Fruit fly (Drosophila melanogaster) whole organism, embryonic: ENCODE measurements around the gene COX7AL.
A peak's percentile ranks its signal among the peaks of the same experiment; 100 is the strongest.

Experiments used
- CG10267 ChIP-seq: fragments of 200-800 bp; sonication (Bioruptor generic); optimal IDR thresholded peaks from 2 replicates; lab custom pipeline; 2018; ENCODE audit warnings: missing biosample characterization, mild to moderate bottlenecking, missing genetic modification characterization, moderate library complexity
- CG11456 ChIP-seq: fragments of 200-800 bp; sonication (Bioruptor generic); IDR thresholded peaks from 3 replicates; pipeline ENCODE4 v1.3.6; 2022; ENCODE audit warnings: missing biosample characterization, missing genetic modification characterization
- CG11504 ChIP-seq: fragments of 200-800 bp; sonication (Bioruptor generic); optimal IDR thresholded peaks from 3 replicates; lab custom pipeline; 2019; ENCODE audit warnings: missing biosample characterization, mild to moderate bottlenecking, missing genetic modification characterization, moderate library complexity
- CG12236 ChIP-seq: fragments of 200-800 bp; sonication (Bioruptor generic); optimal IDR thresholded peaks from 2 replicates; lab custom pipeline; 2016; ENCODE audit warnings: missing biosample characterization, missing genetic modification characterization
- CG14441 ChIP-seq: fragments of 200-800 bp; sonication (Bioruptor generic); IDR thresholded peaks from 2 replicates; pipeline ENCODE4 v1.3.6; 2022; ENCODE audit warnings: missing biosample characterization, missing genetic modification characterization
- CG15011 ChIP-seq: fragments of 200-800 bp; sonication (Bioruptor generic); optimal IDR thresholded peaks from 3 replicates; lab custom pipeline; 2018; ENCODE audit warnings: missing biosample characterization, mild to moderate bottlenecking, missing genetic modification characterization
- CG1603 ChIP-seq: fragments of 200-800 bp; sonication (Bioruptor generic); optimal IDR thresholded peaks from 2 replicates; lab custom pipeline; 2019; ENCODE audit warnings: missing biosample characterization, mild to moderate bottlenecking, missing genetic modification characterization, moderate library complexity
- CG16815 ChIP-seq: fragments of 200-800 bp; sonication (Bioruptor generic); optimal IDR thresholded peaks from 3 replicates; lab custom pipeline; 2017; ENCODE audit warnings: missing biosample characterization, mild to moderate bottlenecking, missing genetic modification characterization
- CG17568 ChIP-seq: fragments of 200-800 bp; sonication (Bioruptor generic); optimal IDR thresholded peaks from 2 replicates; lab custom pipeline; 2018; ENCODE audit warnings: missing biosample characterization, mild to moderate bottlenecking, missing genetic modification characterization, moderate library complexity
- CG2875 ChIP-seq: fragments of 200-800 bp; sonication (Bioruptor generic); optimal IDR thresholded peaks from 2 replicates; lab custom pipeline; 2017; ENCODE audit warnings: missing biosample characterization, mild to moderate bottlenecking, missing genetic modification characterization, missing genetic modification reagents
- CG32772 ChIP-seq: fragments of 200-800 bp; sonication (Bioruptor generic); IDR thresholded peaks from 2 replicates; pipeline ENCODE4 v1.3.6; 2022; ENCODE audit warnings: missing biosample characterization, missing genetic modification characterization
- CG34422 ChIP-seq: fragments of 200-800 bp; sonication (Bioruptor generic); IDR thresholded peaks from 3 replicates; pipeline ENCODE4 v1.3.6; 2022; ENCODE audit warnings: missing biosample characterization, missing genetic modification characterization
- CG4424 ChIP-seq: fragments of 200-800 bp; sonication (Bioruptor generic); optimal IDR thresholded peaks from 3 replicates; lab custom pipeline; 2016; ENCODE audit warnings: missing biosample characterization, missing genetic modification characterization
- CG4820 ChIP-seq: fragments of 200-800 bp; sonication (Bioruptor generic); optimal IDR thresholded peaks from 3 replicates; lab custom pipeline; 2016; ENCODE audit warnings: missing biosample characterization, missing genetic modification characterization
- CG5245 ChIP-seq: fragments of 200-800 bp; sonication (Bioruptor generic); optimal IDR thresholded peaks from 3 replicates; lab custom pipeline; 2016; ENCODE audit warnings: missing biosample characterization, missing genetic modification characterization
- CG6272 ChIP-seq: fragments of 200-800 bp; sonication (Bioruptor generic); IDR thresholded peaks from 2 replicates; pipeline ENCODE4 v1.3.6; 2022; ENCODE audit warnings: missing biosample characterization, missing genetic modification characterization
- CG6689 ChIP-seq: fragments of 200-800 bp; sonication (Bioruptor generic); IDR thresholded peaks from 2 replicates; pipeline ENCODE4 v1.3.6; 2022; ENCODE audit warnings: missing biosample characterization, missing genetic modification characterization
- CG7271 ChIP-seq: fragments of 200-800 bp; sonication (Bioruptor generic); optimal IDR thresholded peaks from 2 replicates; lab custom pipeline; 2018; ENCODE audit warnings: missing biosample characterization, mild to moderate bottlenecking, missing genetic modification characterization, moderate library complexity
- CG7357 ChIP-seq: fragments of 200-800 bp; sonication (Bioruptor generic); IDR thresholded peaks from 3 replicates; pipeline ENCODE4 v1.3.6; 2022; ENCODE audit warnings: missing biosample characterization, missing genetic modification characterization
- CG8359 ChIP-seq: fragments of 200-800 bp; sonication (Bioruptor generic); optimal IDR thresholded peaks from 2 replicates; lab custom pipeline; 2017; ENCODE audit warnings: missing biosample characterization, mild to moderate bottlenecking, missing genetic modification characterization, borderline replicate concordance
- CG8388 ChIP-seq: fragments of 200-800 bp; sonication (Bioruptor generic); optimal IDR thresholded peaks from 2 replicates; lab custom pipeline; 2019; ENCODE audit warnings: missing biosample characterization, mild to moderate bottlenecking, missing genetic modification characterization, moderate library complexity
- CG9215 ChIP-seq: fragments of 200-800 bp; sonication (Bioruptor generic); IDR thresholded peaks from 2 replicates; pipeline ENCODE4 v1.3.6; 2022; ENCODE audit warnings: missing biosample characterization, missing genetic modification characterization
- CG9876 ChIP-seq: fragments of 200-800 bp; sonication (Bioruptor generic); optimal IDR thresholded peaks from 2 replicates; lab custom pipeline; 2016; ENCODE audit warnings: missing biosample characterization, missing genetic modification characterization
- CkIIα-i1 ChIP-seq: fragments of 200-800 bp; sonication (Bioruptor generic); IDR thresholded peaks from 2 replicates; pipeline ENCODE4 v1.3.6; 2022; ENCODE audit warnings: missing biosample characterization, missing genetic modification characterization
- D19A ChIP-seq: fragments of 200-800 bp; optimal IDR thresholded peaks from 3 replicates; lab custom pipeline; 2019; ENCODE audit warnings: missing biosample characterization, mild to moderate bottlenecking, missing genetic modification characterization, moderate library complexity
- Dref ChIP-seq: fragments of 200-800 bp; sonication (Bioruptor generic); IDR thresholded peaks from 2 replicates; pipeline ENCODE4 v1.3.6; 2022; ENCODE audit warnings: missing biosample characterization, missing genetic modification characterization
- Fer2 ChIP-seq: fragments of 200-800 bp; sonication (Bioruptor generic); optimal IDR thresholded peaks from 2 replicates; lab custom pipeline; 2018; ENCODE audit warnings: missing biosample characterization, mild to moderate bottlenecking, missing genetic modification characterization, moderate library complexity
- Hsf ChIP-seq: fragments of 200-800 bp; sonication (Bioruptor generic); optimal IDR thresholded peaks from 3 replicates; lab custom pipeline; 2016; ENCODE audit warnings: missing biosample characterization, missing genetic modification characterization
- Kr ChIP-seq: fragments of 200-800 bp; sonication (Bioruptor generic); optimal IDR thresholded peaks from 2 replicates; lab custom pipeline; 2017; ENCODE audit warnings: missing biosample characterization, mild to moderate bottlenecking, missing genetic modification characterization
- Lhr ChIP-seq: fragments of 200-800 bp; sonication (Bioruptor generic); optimal IDR thresholded peaks from 3 replicates; lab custom pipeline; 2017; ENCODE audit warnings: mild to moderate bottlenecking, missing biosample characterization, missing genetic modification reagents, missing genetic modification characterization
- NK7.1 ChIP-seq: fragments of 200-800 bp; sonication (Bioruptor generic); optimal IDR thresholded peaks from 3 replicates; lab custom pipeline; 2016; ENCODE audit warnings: missing biosample characterization, missing genetic modification characterization
- Poxn ChIP-seq: fragments of 200-800 bp; sonication (Bioruptor generic); IDR thresholded peaks from 2 replicates; pipeline ENCODE4 v1.3.6; 2022; ENCODE audit warnings: missing biosample characterization, missing genetic modification characterization
- Rx ChIP-seq: fragments of 200-800 bp; sonication (Bioruptor generic); IDR thresholded peaks from 2 replicates; pipeline ENCODE4 v1.3.6; 2022; ENCODE audit warnings: missing biosample characterization, missing genetic modification characterization
- Scr ChIP-seq: fragments of 200-800 bp; sonication (Bioruptor generic); IDR thresholded peaks from 2 replicates; pipeline ENCODE4 v1.3.6; 2022; ENCODE audit warnings: missing biosample characterization, missing genetic modification characterization; ENCODE audit not compliant: partially characterized antibody
- ash1 ChIP-seq: fragments of 200-800 bp; sonication (Bioruptor generic); optimal IDR thresholded peaks from 2 replicates; lab custom pipeline; 2018; ENCODE audit warnings: missing biosample characterization, mild to moderate bottlenecking, missing genetic modification characterization
- bowl ChIP-seq: fragments of 200-800 bp; sonication (Bioruptor generic); IDR thresholded peaks from 2 replicates; pipeline ENCODE4 v1.3.6; 2022; ENCODE audit warnings: missing biosample characterization, missing genetic modification characterization
- caup ChIP-seq: fragments of 200-800 bp; sonication (Bioruptor generic); optimal IDR thresholded peaks from 3 replicates; lab custom pipeline; 2017; ENCODE audit warnings: missing biosample characterization, mild to moderate bottlenecking, missing genetic modification characterization, moderate library complexity; ENCODE audit not compliant: severe bottlenecking
- chm ChIP-seq: fragments of 200-800 bp; sonication (Bioruptor generic); IDR thresholded peaks from 2 replicates; pipeline ENCODE4 v1.3.6; 2022; ENCODE audit warnings: missing biosample characterization, missing genetic modification characterization
- danr ChIP-seq: fragments of 200-800 bp; sonication (Bioruptor generic); IDR thresholded peaks from 2 replicates; pipeline ENCODE4 v1.3.6; 2022; ENCODE audit warnings: missing biosample characterization, missing genetic modification characterization
- ftz-f1 ChIP-seq: fragments of 200-800 bp; sonication (Bioruptor generic); optimal IDR thresholded peaks from 2 replicates; lab custom pipeline; 2016; ENCODE audit warnings: missing biosample characterization, missing genetic modification characterization
- hbn ChIP-seq: fragments of 200-800 bp; sonication (Bioruptor generic); IDR thresholded peaks from 2 replicates; pipeline ENCODE4 v1.3.6; 2022; ENCODE audit warnings: missing biosample characterization, missing genetic modification characterization; ENCODE audit not compliant: partially characterized antibody
- maf-S ChIP-seq: fragments of 200-800 bp; sonication (Bioruptor generic); optimal IDR thresholded peaks from 2 replicates; lab custom pipeline; 2016; ENCODE audit warnings: missing biosample characterization, missing genetic modification characterization
- psq ChIP-seq: fragments of 200-800 bp; sonication (Bioruptor generic); optimal IDR thresholded peaks from 2 replicates; lab custom pipeline; 2017; ENCODE audit warnings: missing biosample characterization, missing genetic modification characterization
- pzg ChIP-seq: fragments of 200-800 bp; sonication (Bioruptor generic); optimal IDR thresholded peaks from 3 replicates; lab custom pipeline; 2018; ENCODE audit warnings: missing biosample characterization, mild to moderate bottlenecking, missing genetic modification characterization, moderate library complexity
- ro ChIP-seq: fragments of 200-800 bp; sonication (Bioruptor generic); IDR thresholded peaks from 2 replicates; pipeline ENCODE4 v1.3.6; 2022; ENCODE audit warnings: missing biosample characterization, missing genetic modification characterization
- row ChIP-seq: fragments of 200-800 bp; sonication (Bioruptor generic); IDR thresholded peaks from 3 replicates; pipeline ENCODE4 v1.3.6; 2022; ENCODE audit warnings: missing biosample characterization, missing genetic modification characterization
- slou ChIP-seq: fragments of 200-800 bp; sonication (Bioruptor generic); optimal IDR thresholded peaks from 3 replicates; lab custom pipeline; 2016; ENCODE audit warnings: missing biosample characterization, missing genetic modification characterization
- ttk ChIP-seq: fragments of 200-800 bp; sonication (Bioruptor generic); IDR thresholded peaks from 2 replicates; pipeline ENCODE4 v2.1.2; 2022; ENCODE audit warnings: missing biosample characterization, missing genetic modification characterization
- twi ChIP-seq: fragments of 200-800 bp; optimal IDR thresholded peaks from 2 replicates; lab custom pipeline; 2019; ENCODE audit warnings: missing biosample characterization, mild to moderate bottlenecking, missing genetic modification characterization, moderate library complexity
- wdn ChIP-seq: fragments of 200-800 bp; sonication (Bioruptor generic); IDR thresholded peaks from 2 replicates; pipeline ENCODE4 v1.3.6; 2022; ENCODE audit warnings: missing biosample characterization, missing genetic modification characterization
- wek ChIP-seq: fragments of 200-800 bp; sonication (Bioruptor generic); optimal IDR thresholded peaks from 3 replicates; lab custom pipeline; 2018; ENCODE audit warnings: missing biosample characterization, mild to moderate bottlenecking, missing genetic modification characterization, moderate library complexity

Gene COX7AL

DNA sequence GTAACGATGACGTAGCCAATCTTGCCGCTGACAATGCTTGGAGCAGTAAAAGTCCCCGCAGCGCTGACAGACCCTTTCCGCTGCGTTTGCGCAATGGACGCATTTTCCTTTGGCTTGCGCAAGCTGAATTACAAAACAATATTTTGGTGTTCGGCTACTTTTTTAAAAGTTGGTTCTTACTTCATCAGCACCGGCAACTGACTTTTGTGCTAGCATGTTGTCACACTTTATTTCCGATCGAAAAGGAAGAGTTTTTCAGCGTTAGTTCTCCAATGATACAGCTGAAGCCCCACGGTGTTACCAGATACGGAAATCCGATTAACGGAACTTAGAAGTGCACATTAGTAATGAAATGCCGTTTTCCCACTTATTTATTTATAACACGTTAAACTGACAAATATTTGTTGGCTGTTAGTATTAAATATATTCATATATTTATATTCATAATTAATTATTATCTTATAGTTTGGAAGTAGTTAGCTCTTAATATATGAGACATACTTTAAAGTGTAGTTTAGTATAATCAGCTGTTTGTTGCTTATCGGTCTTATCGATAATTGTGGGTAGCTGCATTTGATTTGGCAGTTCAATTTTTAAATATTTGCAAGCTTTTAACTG, 18.9 kb downstream of the COX7AL start, which contains the start of the genes Veneno and CG7963 (continued):
- no peak for TF ChIP-seq CG34422 (GFP tag; lab: Robert Waterston, UW)
- no peak for TF ChIP-seq Rx
- TF ChIP-seq CG7357 = peak; percentile 94
- TF ChIP-seq CG1603 (tag; lab: Kevin White, UChicago) = no peak
- no peak for TF ChIP-seq Scr (GFP tag; lab: Robert Waterston, UW)
- TF ChIP-seq wek (GFP tag; lab: Kevin White, UChicago) = no peak
- TF ChIP-seq Kr (GFP tag; lab: Kevin White, UChicago) = no peak
- TF ChIP-seq CG15011 (GFP tag; lab: Kevin White, UChicago) = no peak
- no peak for TF ChIP-seq maf-S (GFP tag; lab: Kevin White, UChicago)
- no peak for TF ChIP-seq ftz-f1 (GFP tag; lab: Kevin White, UChicago)
- TF ChIP-seq CG8359 (GFP tag; lab: Kevin White, UChicago) = no peak
- TF ChIP-seq ttk = no peak
- no peak for TF ChIP-seq bowl (GFP tag; lab: Robert Waterston, UW)
- no peak for TF ChIP-seq CG14441 (GFP tag; lab: Robert Waterston, UW)
- peak; percentile 64 for TF ChIP-seq CG11504
- TF ChIP-seq pzg = peak; percentile 60
- TF ChIP-seq D19A (tag; lab: Kevin White, UChicago) = peak; percentile 43
- TF ChIP-seq CG12236 (GFP tag; lab: Kevin White, UChicago) = no peak
- TF ChIP-seq NK7.1 (GFP tag; lab: Kevin White, UChicago) = no peak
- no peak for TF ChIP-seq CG9876 (GFP tag; lab: Kevin White, UChicago)
- TF ChIP-seq CG9215 (GFP tag; lab: Robert Waterston, UW) = no peak
- TF ChIP-seq ash1 (GFP tag; lab: Kevin White, UChicago) = no peak
- peak; percentile 24 for TF ChIP-seq CG7271 (tag; lab: Kevin White, UChicago)
- TF ChIP-seq Dref (GFP tag; lab: Robert Waterston, UW) = peak; percentile 55
- no peak for TF ChIP-seq CG4424 (GFP tag; lab: Kevin White, UChicago)
- TF ChIP-seq CG10267 (tag; lab: Kevin White, UChicago) = peak; percentile 57
- TF ChIP-seq ro (GFP tag; lab: Robert Waterston, UW) = no peak
- TF ChIP-seq CG32772 (GFP tag; lab: Robert Waterston, UW) = no peak
- TF ChIP-seq hbn = no peak
- no peak for TF ChIP-seq Fer2 (tag; lab: Kevin White, UChicago)
- TF ChIP-seq Hsf = no peak
- no peak for TF ChIP-seq CG16815 (GFP tag; lab: Kevin White, UChicago)
- no peak for TF ChIP-seq twi (tag; lab: Kevin White, UChicago)
- peak; percentile 65 for TF ChIP-seq Lhr (GFP tag; lab: Kevin White, UChicago)
- TF ChIP-seq CG4820 (GFP tag; lab: Kevin White, UChicago) = peak; percentile 18
- no peak for TF ChIP-seq CG6272 (GFP tag; lab: Robert Waterston, UW)
- TF ChIP-seq CG2875 (GFP tag; lab: Kevin White, UChicago) = no peak
- no peak for TF ChIP-seq danr (GFP tag; lab: Robert Waterston, UW)
- peak; percentile 72 for TF ChIP-seq row (GFP tag; lab: Robert Waterston, UW)
- no peak for TF ChIP-seq caup (GFP tag; lab: Kevin White, UChicago)
- no peak for TF ChIP-seq CkIIα-i1
- no peak for TF ChIP-seq wdn
- TF ChIP-seq slou (GFP tag; lab: Kevin White, UChicago) = no peak
- TF ChIP-seq CG8388 (GFP tag; lab: Kevin White, UChicago) = no peak
- TF ChIP-seq psq (GFP tag; lab: Kevin White, UChicago) = no peak
- TF ChIP-seq CG5245 = no peak
- no peak for TF ChIP-seq CG11456 (GFP tag; lab: Robert Waterston, UW)
- TF ChIP-seq CG6689 (GFP tag; lab: Robert Waterston, UW) = no peak
- TF ChIP-seq CG17568 (GFP tag; lab: Kevin White, UChicago) = no peak
- no peak for TF ChIP-seq chm (GFP tag; lab: Robert Waterston, UW)
- TF ChIP-seq Poxn (GFP tag; lab: Robert Waterston, UW) = no peak
